Fruit fly (Drosophila melanogaster) whole organism, embryonic: ENCODE data around the gene CG10337.
A peak's percentile ranks its signal among the peaks of the same experiment; 100 is the strongest.

Source experiments
- Atf6 ChIP-seq: fragments of 200-800 bp; sonication (Bioruptor generic); IDR thresholded peaks from 2 replicates; pipeline ENCODE4 v1.3.6; 2022; ENCODE audit warnings: missing biosample characterization, missing genetic modification characterization
- Awh ChIP-seq: fragments of 200-800 bp; sonication (Bioruptor generic); IDR thresholded peaks from 2 replicates; pipeline ENCODE4, ENCODE4 v1.3.6; 2022; ENCODE audit warnings: missing biosample characterization, missing genetic modification characterization
- BEAF-32 ChIP-seq: fragments of 200-800 bp; sonication (Bioruptor generic); optimal IDR thresholded peaks from 3 replicates; lab custom pipeline; 2017; ENCODE audit warnings: missing biosample characterization, missing genetic modification characterization, mild to moderate bottlenecking, moderate library complexity, missing genetic modification reagents
- CG10267 ChIP-seq: fragments of 200-800 bp; sonication (Bioruptor generic); optimal IDR thresholded peaks from 2 replicates; lab custom pipeline; 2018; ENCODE audit warnings: missing biosample characterization, mild to moderate bottlenecking, missing genetic modification characterization, moderate library complexity
- CG11456 ChIP-seq: fragments of 200-800 bp; sonication (Bioruptor generic); IDR thresholded peaks from 3 replicates; pipeline ENCODE4 v1.3.6; 2022; ENCODE audit warnings: missing biosample characterization, missing genetic modification characterization
- CG11695 ChIP-seq: fragments of 200-800 bp; sonication (Bioruptor generic); IDR thresholded peaks from 3 replicates; pipeline ENCODE4 v1.3.6; 2022; ENCODE audit warnings: missing biosample characterization, missing genetic modification characterization
- CG12071 ChIP-seq: fragments of 200-800 bp; sonication (Bioruptor generic); optimal IDR thresholded peaks from 3 replicates; lab custom pipeline; 2018; ENCODE audit warnings: missing biosample characterization, mild to moderate bottlenecking, missing genetic modification characterization
- CG12744 ChIP-seq: fragments of 200-800 bp; sonication (Bioruptor generic); optimal IDR thresholded peaks from 2 replicates; lab custom pipeline; 2016; ENCODE audit warnings: missing biosample characterization, missing genetic modification characterization
- CG12769 ChIP-seq: fragments of 200-800 bp; sonication (Bioruptor generic); optimal IDR thresholded peaks from 2 replicates; lab custom pipeline; 2019; ENCODE audit warnings: missing biosample characterization, mild to moderate bottlenecking, missing genetic modification characterization, moderate library complexity
- CG13894 ChIP-seq: fragments of 200-800 bp; sonication (Bioruptor generic); optimal IDR thresholded peaks from 3 replicates; lab custom pipeline; 2018; ENCODE audit warnings: missing biosample characterization, mild to moderate bottlenecking, missing genetic modification characterization, moderate library complexity
- CG14667 ChIP-seq: fragments of 200-800 bp; sonication (Bioruptor generic); IDR thresholded peaks from 2 replicates; pipeline ENCODE4 v1.3.6; 2022; ENCODE audit warnings: missing biosample characterization, missing genetic modification characterization
- CG14965 ChIP-seq: fragments of 200-800 bp; sonication (Bioruptor generic); optimal IDR thresholded peaks from 2 replicates; lab custom pipeline; 2016; ENCODE audit warnings: missing biosample characterization, missing genetic modification characterization, borderline replicate concordance
- CG17359 ChIP-seq: fragments of 200-800 bp; sonication (Bioruptor generic); optimal IDR thresholded peaks from 3 replicates; lab custom pipeline; 2018; ENCODE audit warnings: missing biosample characterization, mild to moderate bottlenecking, missing genetic modification characterization, moderate library complexity
- CG17361 ChIP-seq: fragments of 200-800 bp; sonication (Bioruptor generic); IDR thresholded peaks from 3 replicates; pipeline ENCODE4 v1.3.6; 2022; ENCODE audit warnings: missing biosample characterization, missing genetic modification characterization
- CG17385 ChIP-seq: fragments of 200-800 bp; sonication (Bioruptor generic); optimal IDR thresholded peaks from 3 replicates; lab custom pipeline; 2018; ENCODE audit warnings: missing biosample characterization, mild to moderate bottlenecking, missing genetic modification characterization
- CG17829 ChIP-seq: fragments of 200-800 bp; optimal IDR thresholded peaks from 2 replicates; lab custom pipeline; 2019; ENCODE audit warnings: missing biosample characterization, mild to moderate bottlenecking, missing genetic modification characterization, moderate library complexity
- CG2120 ChIP-seq: fragments of 200-800 bp; sonication (Bioruptor generic); optimal IDR thresholded peaks from 3 replicates; lab custom pipeline; 2016; ENCODE audit warnings: missing biosample characterization, missing genetic modification characterization
- CG32532 ChIP-seq: fragments of 200-800 bp; sonication (Bioruptor generic); IDR thresholded peaks from 2 replicates; pipeline ENCODE4 v1.3.6; 2022; ENCODE audit warnings: missing biosample characterization, missing genetic modification characterization
- CG3281 ChIP-seq: fragments of 200-800 bp; sonication (Bioruptor generic); optimal IDR thresholded peaks from 3 replicates; lab custom pipeline; 2017; ENCODE audit warnings: missing biosample characterization, mild to moderate bottlenecking, missing genetic modification characterization
- CG34422 ChIP-seq: fragments of 200-800 bp; sonication (Bioruptor generic); IDR thresholded peaks from 3 replicates; pipeline ENCODE4 v1.3.6; 2022; ENCODE audit warnings: missing biosample characterization, missing genetic modification characterization
- CG3847 ChIP-seq: fragments of 200-800 bp; sonication (Bioruptor generic); IDR thresholded peaks from 2 replicates; pipeline ENCODE4 v1.3.6; 2022; ENCODE audit warnings: missing biosample characterization, missing genetic modification characterization
- CG4730 ChIP-seq: fragments of 200-800 bp; sonication (Bioruptor generic); IDR thresholded peaks from 2 replicates; pipeline ENCODE4 v1.3.6; 2022; ENCODE audit warnings: missing biosample characterization, missing genetic modification characterization
- CG6689 ChIP-seq: fragments of 200-800 bp; sonication (Bioruptor generic); IDR thresholded peaks from 2 replicates; pipeline ENCODE4 v1.3.6; 2022; ENCODE audit warnings: missing biosample characterization, missing genetic modification characterization
- CG6765 ChIP-seq: fragments of 200-800 bp; sonication (Bioruptor generic); optimal IDR thresholded peaks from 3 replicates; lab custom pipeline; 2017; ENCODE audit warnings: missing biosample characterization, mild to moderate bottlenecking, missing genetic modification characterization
- CG6854 ChIP-seq: fragments of 200-800 bp; sonication (Bioruptor generic); optimal IDR thresholded peaks from 3 replicates; lab custom pipeline; 2017; ENCODE audit warnings: missing biosample characterization, mild to moderate bottlenecking, missing genetic modification characterization
- CG7839 ChIP-seq: fragments of 200-800 bp; sonication (Bioruptor generic); optimal IDR thresholded peaks from 3 replicates; lab custom pipeline; 2018; ENCODE audit warnings: missing biosample characterization, mild to moderate bottlenecking, missing genetic modification characterization, moderate library complexity
- CG7963 ChIP-seq: fragments of 200-800 bp; sonication (Bioruptor generic); IDR thresholded peaks from 3 replicates; pipeline ENCODE4 v1.3.6; 2022; ENCODE audit warnings: missing biosample characterization, missing genetic modification characterization; ENCODE audit not compliant: partially characterized antibody
- CG8478 ChIP-seq: fragments of >200 bp; optimal IDR thresholded peaks from 2 replicates; lab custom pipeline; 2018
- CHES-1-like ChIP-seq: fragments of 200-800 bp; sonication (Bioruptor generic); optimal IDR thresholded peaks from 2 replicates; lab custom pipeline; 2016; ENCODE audit warnings: missing biosample characterization, missing genetic modification characterization
- Dad ChIP-seq: fragments of 200-800 bp; sonication (Bioruptor generic); optimal IDR thresholded peaks from 3 replicates; lab custom pipeline; 2016; ENCODE audit warnings: missing biosample characterization, missing genetic modification characterization
- Myb ChIP-seq: fragments of 200-800 bp; sonication (Bioruptor generic); optimal IDR thresholded peaks from 2 replicates; lab custom pipeline; 2016; ENCODE audit warnings: missing biosample characterization, missing genetic modification characterization
- NFAT ChIP-seq: fragments of 200-800 bp; sonication (Bioruptor generic); IDR thresholded peaks from 2 replicates; pipeline ENCODE4 v1.3.6; 2022; ENCODE audit warnings: missing biosample characterization, missing genetic modification characterization
- Optix ChIP-seq: fragments of 200-800 bp; sonication (Bioruptor generic); IDR thresholded peaks from 3 replicates; pipeline ENCODE4 v1.3.6; 2022; ENCODE audit warnings: missing biosample characterization, missing genetic modification characterization
- Rx ChIP-seq: fragments of 200-800 bp; sonication (Bioruptor generic); IDR thresholded peaks from 2 replicates; pipeline ENCODE4 v1.3.6; 2022; ENCODE audit warnings: missing biosample characterization, missing genetic modification characterization
- Tbp ChIP-seq: fragments of >200 bp; optimal IDR thresholded peaks from 2 replicates; lab custom pipeline; 2018; ENCODE audit warnings: missing biosample characterization, missing genetic modification characterization
- al ChIP-seq: fragments of 200-800 bp; sonication (Bioruptor generic); IDR thresholded peaks from 2 replicates; pipeline ENCODE4 v1.3.6; 2022; ENCODE audit warnings: missing biosample characterization, missing genetic modification characterization
- ara ChIP-seq: fragments of 200-800 bp; sonication (Bioruptor generic); IDR thresholded peaks from 2 replicates; pipeline ENCODE4 v1.3.6; 2022; ENCODE audit warnings: missing biosample characterization, missing genetic modification characterization
- az2 ChIP-seq: fragments of 200-800 bp; sonication (Bioruptor generic); optimal IDR thresholded peaks from 3 replicates; lab custom pipeline; 2016; ENCODE audit warnings: missing biosample characterization, missing genetic modification characterization
- bcd ChIP-seq: fragments of 200-800 bp; sonication (Bioruptor generic); optimal IDR thresholded peaks from 2 replicates; lab custom pipeline; 2017; ENCODE audit warnings: missing biosample characterization, mild to moderate bottlenecking, missing genetic modification characterization
- cato ChIP-seq: fragments of 200-800 bp; sonication (Bioruptor generic); optimal IDR thresholded peaks from 2 replicates; lab custom pipeline; 2016; ENCODE audit warnings: missing biosample characterization, missing genetic modification characterization, borderline replicate concordance
- dmrt99B ChIP-seq: fragments of 200-800 bp; sonication (Bioruptor generic); optimal IDR thresholded peaks from 2 replicates; lab custom pipeline; 2018; ENCODE audit warnings: missing biosample characterization, mild to moderate bottlenecking, missing genetic modification characterization, moderate library complexity
- ems ChIP-seq: fragments of 200-800 bp; sonication (Bioruptor generic); optimal IDR thresholded peaks from 3 replicates; lab custom pipeline; 2016; ENCODE audit warnings: missing biosample characterization, missing genetic modification characterization
- exex ChIP-seq: fragments of 200-800 bp; sonication (Bioruptor generic); optimal IDR thresholded peaks from 4 replicates; lab custom pipeline; 2018; ENCODE audit warnings: missing biosample characterization, mild to moderate bottlenecking, missing genetic modification characterization, moderate library complexity
- grau ChIP-seq: fragments of 200-800 bp; optimal IDR thresholded peaks from 3 replicates; lab custom pipeline; 2019; ENCODE audit warnings: missing biosample characterization, mild to moderate bottlenecking, missing genetic modification characterization, moderate library complexity
- ken ChIP-seq: fragments of 200-800 bp; sonication (Bioruptor generic); IDR thresholded peaks from 3 replicates; pipeline ENCODE4 v1.3.6; 2022; ENCODE audit warnings: missing biosample characterization, missing genetic modification characterization
- lmd ChIP-seq: fragments of 200-800 bp; sonication (Bioruptor generic); IDR thresholded peaks from 2 replicates; pipeline ENCODE4 v1.3.6; 2022; ENCODE audit warnings: missing biosample characterization, missing genetic modification characterization
- onecut ChIP-seq: fragments of 200-800 bp; sonication (Bioruptor generic); IDR thresholded peaks from 2 replicates; pipeline ENCODE4 v1.3.6; 2022; ENCODE audit warnings: missing biosample characterization, missing genetic modification characterization
- p53 ChIP-seq: fragments of 200-800 bp; sonication (Bioruptor generic); optimal IDR thresholded peaks from 2 replicates; lab custom pipeline; 2016; ENCODE audit warnings: missing biosample characterization, missing genetic modification characterization
- pb ChIP-seq: fragments of 200-800 bp; sonication (Bioruptor generic); optimal IDR thresholded peaks from 3 replicates; lab custom pipeline; 2016; ENCODE audit warnings: missing biosample characterization, missing genetic modification characterization
- salm ChIP-seq: fragments of 200-800 bp; sonication (Bioruptor generic); optimal IDR thresholded peaks from 2 replicates; lab custom pipeline; 2018; ENCODE audit warnings: missing biosample characterization, mild to moderate bottlenecking, missing genetic modification characterization
- sr ChIP-seq: fragments of 200-800 bp; sonication (Bioruptor generic); IDR thresholded peaks from 3 replicates; pipeline ENCODE4 v1.3.6; 2022; ENCODE audit warnings: missing biosample characterization, missing genetic modification characterization
- ssp ChIP-seq: fragments of 200-800 bp; sonication (Bioruptor generic); IDR thresholded peaks from 2 replicates; pipeline ENCODE4 v1.3.6; 2022; ENCODE audit warnings: missing biosample characterization, missing genetic modification characterization
- sug ChIP-seq: fragments of 200-800 bp; optimal IDR thresholded peaks from 2 replicates; lab custom pipeline; 2019; ENCODE audit warnings: missing biosample characterization, mild to moderate bottlenecking, missing genetic modification characterization, moderate library complexity
- unc-4 ChIP-seq: fragments of 200-800 bp; sonication (Bioruptor generic); IDR thresholded peaks from 2 replicates; pipeline ENCODE4 v1.3.6; 2022; ENCODE audit warnings: missing biosample characterization, missing genetic modification characterization; ENCODE audit not compliant: partially characterized antibody

CG10337 gene

DNA sequence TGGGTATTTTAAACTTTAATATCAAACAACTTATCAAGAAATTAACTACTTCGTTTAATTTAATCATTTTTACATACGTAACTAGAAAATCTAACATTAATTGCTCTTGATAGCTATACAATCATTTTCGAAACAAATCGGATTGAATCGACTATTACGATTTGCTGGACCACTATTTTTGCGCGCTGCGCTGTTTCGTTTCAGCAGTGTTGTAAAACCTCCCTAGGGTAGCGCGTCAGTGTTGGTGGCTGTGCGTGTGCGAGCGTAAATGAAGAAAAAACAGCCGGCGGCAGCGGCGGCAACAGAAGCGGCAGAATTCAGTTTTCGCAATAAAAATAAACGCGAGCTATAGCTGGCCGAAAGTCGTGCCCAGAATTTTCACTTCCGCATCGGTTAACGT lies 13.5 kb downstream of the CG10337 start, which contains the start of gene CG33116 (continued):
- TF ChIP-seq CHES-1-like (GFP tag; lab: Kevin White, UChicago) (peak; percentile 81), CG6854 (GFP tag; lab: Kevin White, UChicago) (peak; percentile 41), CG14965 (GFP tag; lab: Kevin White, UChicago) (peak; percentile 44), onecut (GFP tag; lab: Robert Waterston, UW) (peak; percentile 81), Optix (GFP tag; lab: Robert Waterston, UW) (peak; percentile 68), BEAF-32 (GFP tag; lab: Kevin White, UChicago) (peak; percentile 29), NFAT (peak; percentile 83), CG17829 (peak; percentile 86), CG17385 (GFP tag; lab: Kevin White, UChicago) (peak; percentile 78), CG14667 (GFP tag; lab: Robert Waterston, UW) (no peak), grau (tag; lab: Kevin White, UChicago) (peak; percentile 81), CG12071 (GFP tag; lab: Kevin White, UChicago) (peak; percentile 79), CG13894 (tag; lab: Kevin White, UChicago) (peak; percentile 38), CG6765 (GFP tag; lab: Kevin White, UChicago) (peak; percentile 71), bcd (GFP tag; lab: Kevin White, UChicago) (peak; percentile 85), CG3847 (GFP tag; lab: Robert Waterston, UW) (peak; percentile 83), CG7839 (tag; lab: Kevin White, UChicago) (peak; percentile 79), CG11695 (peak; percentile 76; the same call in 2 of the 3 replicates), CG11456 (GFP tag; lab: Robert Waterston, UW) (peak; percentile 85), CG3281 (GFP tag; lab: Kevin White, UChicago) (peak; percentile 74), CG2120 (GFP tag; lab: Kevin White, UChicago) (peak; percentile 91), unc-4 (no peak), Tbp (GFP tag; lab: Kevin White, UChicago) (no peak), CG12769 (tag; lab: Kevin White, UChicago) (peak; percentile 78), CG32532 (GFP tag; lab: Robert Waterston, UW) (peak; percentile 82), CG6689 (GFP tag; lab: Robert Waterston, UW) (peak; percentile 64), ems (GFP tag; lab: Kevin White, UChicago) (peak; percentile 83), salm (peak; percentile 67), CG8478 (lab: Kevin White, UChicago) (no peak), ssp (peak; percentile 47), pb (GFP tag; lab: Kevin White, UChicago) (peak; percentile 75), lmd (GFP tag; lab: Robert Waterston, UW) (peak; percentile 83), cato (GFP tag; lab: Kevin White, UChicago) (peak; percentile 51), CG34422 (GFP tag; lab: Robert Waterston, UW) (peak; percentile 95; the same call in 2 of the 3 replicates), CG7963 (no peak)
- TF ChIP-seq, all 482 proteins: peak for 421

- TF ChIP-seq al (no peak), az2 (GFP tag; lab: Kevin White, UChicago) (no peak), CG17359 (tag; lab: Kevin White, UChicago) (no peak), Dad (no peak), Myb (GFP tag; lab: Kevin White, UChicago) (peak; percentile 96), exex (tag; lab: Kevin White, UChicago) (peak; percentile 57), CG4730 (no peak), ara (GFP tag; lab: Robert Waterston, UW) (no peak), CG10267 (tag; lab: Kevin White, UChicago) (peak; percentile 94), CG12744 (GFP tag; lab: Kevin White, UChicago) (no peak), sr (GFP tag; lab: Robert Waterston, UW) (no peak), p53 (GFP tag; lab: Kevin White, UChicago) (no peak), sug (no peak), ken (GFP tag; lab: Robert Waterston, UW) (no peak), Atf6 (GFP tag; lab: Robert Waterston, UW) (peak; percentile 45; the same call in 1 of the 2 replicates), dmrt99B (tag; lab: Kevin White, UChicago) (no peak), Awh (GFP tag; lab: Robert Waterston, UW) (no peak), Rx (no peak), CG17361 (GFP tag; lab: Robert Waterston, UW) (no peak)
These were observed 16.7 kb downstream of the CG10337 start, which contains the start of gene CG10165 for dm6 chr2L:19530092-19530491. Gene CG10165 (minus strand): TSS chr2L:19530305.
